Worm (Caenorhabditis elegans): Measurements from ENCODE around the gene ZK218.3.

- no peak for TF ChIP-seq nhr-28 (tag; optimal IDR thresholded peaks at IDR 0.05)
- TF ChIP-seq ces-1 (GFP tag; optimal IDR thresholded peaks at IDR 0.05) = no peak
- no peak for TF ChIP-seq pqm-1 (tag; optimal IDR thresholded peaks at IDR 0.05)
- TF ChIP-seq snu-23 (GFP tag; optimal IDR thresholded peaks at IDR 0.05) = no peak
- TF ChIP-seq fkh-10 (GFP tag; optimal IDR thresholded peaks at IDR 0.05) = no peak
- TF ChIP-seq efl-1 (optimal IDR thresholded peaks at IDR 0.05) = no peak
- no peak for TF ChIP-seq efl-1 (GFP tag; optimal IDR thresholded peaks at IDR 0.05 in 1 of 2)
- TF ChIP-seq unc-30 (tag; optimal IDR thresholded peaks at IDR 0.05) = no peak
- no peak for TF ChIP-seq C04F5.9 (tag; optimal IDR thresholded peaks at IDR 0.05)
Measured at ce11 chrV:17089931-17090429, 8.6 kb downstream of the ZK218.3 start, which contains the start of gene srh-237.
